Worm (Caenorhabditis elegans): ENCODE measurements around the gene srg-5.

Gene srg-5

ce11 chrIII:6213915-6214314 lies 50.4 kb downstream of the srg-5 start, which contains the start of gene C23G10.10:
C23G10.10 (minus strand) TSS chrIII:6214015.
- TF ChIP-seq sptf-1 (tag; optimal IDR thresholded peaks at IDR 0.05) = no peak
- no peak for TF ChIP-seq sem-2 (GFP tag; optimal IDR thresholded peaks at IDR 0.05)
- no peak for TF ChIP-seq unc-39 (tag; optimal IDR thresholded peaks at IDR 0.05)
- no peak for TF ChIP-seq elt-3 (tag; optimal IDR thresholded peaks at IDR 0.05)
- no peak for TF ChIP-seq hlh-1 (tag; optimal IDR thresholded peaks at IDR 0.05)

Data from whole organism, mixed stage, embryonic.